Worm (Caenorhabditis elegans): ENCODE results near the gene pek-1.

DNA sequence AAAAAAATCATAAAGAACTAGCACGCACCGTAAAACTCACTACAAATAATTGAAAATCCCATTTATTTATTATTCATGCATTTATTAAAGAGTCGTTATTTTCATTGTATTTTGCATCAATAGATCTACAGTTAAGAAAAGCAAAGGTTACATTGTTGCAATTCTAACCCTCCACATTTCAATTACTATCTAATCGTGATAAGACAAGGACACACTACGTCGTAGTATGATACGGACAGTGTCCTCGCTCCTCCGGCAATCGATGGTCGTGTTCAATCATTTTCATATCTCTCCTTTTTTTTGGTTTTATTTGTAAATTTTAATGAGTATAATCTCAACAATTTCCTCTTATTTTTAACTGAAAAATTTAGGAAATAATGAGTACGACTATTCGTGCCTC is 21.8 kb downstream of the pek-1 start, which contains the start of gene prx-12:
- TF ChIP-seq ama-1 (optimal IDR thresholded peaks at IDR 0.05) (no peak), hmbx-1 (tag; optimal IDR thresholded peaks at IDR 0.05) (no peak), flt-1 (GFP tag; IDR thresholded peaks at IDR 0.05) (no peak), ceh-36 (tag; optimal IDR thresholded peaks at IDR 0.05) (no peak), scrt-1 (GFP tag; IDR thresholded peaks at IDR 0.05) (no peak), tbx-37 (GFP tag; conservative IDR thresholded peaks at IDR 0.05) (no peak), hnd-1 (tag; optimal IDR thresholded peaks at IDR 0.05) (no peak), tra-4 (tag; optimal IDR thresholded peaks at IDR 0.05) (no peak)

Measured in whole organism, early embryonic.